Fruit fly (Drosophila melanogaster) Kc167 (cell line): ENCODE results near the gene Art3.

Experiments
- Myc ChIP-seq: fragments of >200 bp; optimal IDR thresholded peaks from 2 replicates; lab custom pipeline; 2017; ENCODE audit warnings: missing external identifiers
- Sin3A ChIP-seq: fragments of >200 bp; optimal IDR thresholded peaks from 2 replicates; lab custom pipeline; 2018; ENCODE audit warnings: missing external identifiers
- h ChIP-seq: fragments of >200 bp; optimal IDR thresholded peaks from 3 replicates; lab custom pipeline; 2018; ENCODE audit warnings: missing external identifiers
- insv ChIP-seq: fragments of >200 bp; optimal IDR thresholded peaks from 3 replicates; lab custom pipeline; 2018; ENCODE audit warnings: missing external identifiers
- psq ChIP-seq: fragments of >200 bp; optimal IDR thresholded peaks from 2 replicates; lab custom pipeline; 2017; ENCODE audit warnings: missing external identifiers
- ttk ChIP-seq: sonication (Bioruptor generic); optimal IDR thresholded peaks from 2 replicates; lab custom pipeline; 2017; ENCODE audit warnings: missing external identifiers

Gene Art3

DNA sequence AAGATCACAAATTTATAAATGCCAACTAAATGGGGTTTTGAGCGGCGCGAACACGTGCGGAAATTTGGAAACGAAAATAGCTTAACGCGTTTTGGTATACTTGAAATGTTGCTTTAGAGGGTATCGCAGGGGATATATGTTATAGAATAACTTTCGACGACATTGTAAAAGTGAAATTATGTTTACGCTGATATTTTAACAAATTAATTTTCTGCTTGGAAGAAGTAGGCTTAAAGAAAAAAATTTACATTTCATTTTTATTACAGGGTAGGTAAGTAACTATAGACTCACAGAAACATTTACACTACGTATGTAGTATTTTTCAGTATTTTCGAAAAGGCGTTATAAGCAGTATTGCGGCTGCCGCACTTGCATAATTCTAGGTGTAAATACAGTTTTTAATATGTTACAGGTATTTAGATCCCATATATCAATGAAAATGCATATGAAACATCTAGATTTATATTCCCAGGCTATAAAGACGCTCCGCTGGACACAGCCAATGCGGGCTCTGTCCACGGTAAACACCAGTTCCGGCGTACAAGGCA is at the start of gene Art3, which contains the start of gene mRpS10:
Gene Art3, minus strand, starts transcription at position 80 of the 548 bp plus-strand sequence.
Gene mRpS10, plus strand, starts transcription at position 337 of the 548 bp plus-strand sequence.
- TF ChIP-seq Myc (no peak), ttk (lab: Kevin White, UChicago) (no peak), psq (no peak), Sin3A (no peak), h (lab: Kevin White, UChicago) (no peak), insv (no peak)

DNA sequence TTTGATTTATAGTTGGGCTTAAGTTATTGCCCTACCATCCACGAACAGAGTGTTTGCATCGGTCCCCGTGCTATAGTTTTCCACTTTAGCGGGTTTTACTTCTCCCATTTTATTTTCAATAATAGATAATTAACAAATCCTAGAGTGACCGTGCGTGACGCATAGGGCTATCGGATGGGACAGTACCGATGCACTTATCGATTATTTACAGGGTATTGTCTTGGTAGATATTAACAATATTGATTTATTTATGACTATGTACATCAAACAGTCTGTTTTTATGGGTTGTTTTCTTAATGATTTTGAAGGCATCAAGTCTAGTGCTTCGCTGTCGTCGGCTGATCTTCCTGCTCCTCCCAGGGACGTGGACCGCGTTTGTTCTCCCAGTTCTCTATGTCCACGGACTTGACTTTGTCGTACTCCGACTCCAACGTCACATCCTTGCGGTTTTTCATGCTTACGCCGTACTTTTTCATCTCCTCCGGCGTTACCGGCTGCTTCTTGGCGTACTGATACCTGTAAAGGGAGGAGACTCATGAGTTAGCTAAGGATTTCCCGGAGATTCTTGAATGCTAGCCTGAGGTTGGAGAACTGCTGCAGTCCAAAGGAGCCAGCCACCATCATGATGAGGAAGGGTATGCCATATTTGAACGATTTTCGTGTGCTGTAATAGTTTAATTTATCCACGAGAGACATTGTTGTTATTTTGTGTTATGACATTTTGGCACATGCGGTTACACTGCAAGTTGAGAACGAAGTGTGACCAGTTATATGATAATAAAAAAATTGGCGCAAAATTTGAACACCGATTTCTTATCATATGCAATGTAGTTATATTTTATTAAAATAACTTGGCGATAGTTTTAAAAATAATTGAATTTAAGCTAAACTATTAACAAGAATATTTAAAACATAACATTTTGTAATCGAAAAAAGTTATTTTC is 49.0 kb upstream of the Art3 start, which contains the start of the genes MRG15 and Tm1:
Gene MRG15, minus strand, starts transcription at position 184 of the 944 bp plus-strand sequence.
Gene Tm1, plus strand, starts transcription at position 295 of the 944 bp plus-strand sequence.
- TF ChIP-seq insv (no peak), h (lab: Kevin White, UChicago) (no peak), psq (no peak), Myc (no peak), ttk (lab: Kevin White, UChicago) (no peak), Sin3A (no peak)

- TF ChIP-seq Sin3A: no peak
- TF ChIP-seq psq: no peak
- TF ChIP-seq insv: no peak
- TF ChIP-seq ttk (lab: Kevin White, UChicago): no peak
- no peak for TF ChIP-seq Myc
- no peak for TF ChIP-seq h (lab: Kevin White, UChicago)
Observed at dm6 chr3R:15275158-15275623, 46.0 kb upstream of the Art3 start, which contains the start of the genes Cp190 and CG4338. TSS of gene Cp190 (minus strand) at chr3R:15275241. TSS of gene CG4338 (plus strand) at chr3R:15275522.

DNA sequence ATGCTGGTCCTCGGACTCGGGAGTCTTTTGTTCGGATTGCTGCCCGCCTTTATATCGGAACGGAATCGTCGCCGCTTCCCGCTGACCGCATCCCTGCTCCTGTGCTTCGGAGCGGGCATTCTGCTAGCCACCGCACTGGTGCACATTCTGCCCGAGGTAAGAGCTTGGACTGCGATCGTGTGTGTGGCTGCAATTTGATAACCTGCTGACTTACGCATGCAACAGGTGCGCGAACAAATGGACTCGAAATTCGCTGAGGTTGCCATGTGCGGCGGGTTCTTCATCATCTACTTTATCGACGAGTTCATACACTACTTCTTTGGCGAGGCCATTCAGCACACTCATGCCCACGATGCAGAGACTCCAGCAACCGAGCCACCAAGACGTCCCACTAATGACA is 39.6 kb upstream of the Art3 start:
- TF ChIP-seq psq: no peak
- no peak for TF ChIP-seq insv
- TF ChIP-seq h (lab: Kevin White, UChicago): no peak
- TF ChIP-seq Sin3A: no peak
- no peak for TF ChIP-seq ttk (lab: Kevin White, UChicago)
- no peak for TF ChIP-seq Myc

DNA sequence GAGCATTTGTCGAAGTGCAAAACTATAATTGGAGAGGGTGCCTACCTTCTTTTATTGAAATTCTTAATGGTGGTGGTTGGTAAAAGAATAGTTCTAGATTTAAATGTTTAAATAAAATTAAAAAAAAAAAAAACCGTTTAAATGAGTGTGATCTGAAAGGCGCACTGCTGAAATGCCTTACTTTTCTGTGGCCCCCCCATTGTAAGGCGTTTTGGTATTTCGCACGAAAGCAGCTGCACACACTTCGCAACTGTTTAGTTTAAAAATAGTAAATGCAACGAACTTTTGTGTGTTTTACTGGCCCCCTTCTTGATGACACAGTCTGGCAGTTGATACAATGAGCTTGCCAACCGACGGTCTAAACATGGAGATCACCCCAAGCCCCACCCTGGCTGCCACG is 39.2 kb upstream of the Art3 start, which contains the start of the genes CG14864 and Zip88E:
Gene CG14864, minus strand, starts transcription at position 113 of the 400 bp plus-strand sequence.
Gene Zip88E, plus strand, starts transcription at position 237 of the 400 bp plus-strand sequence.
- TF ChIP-seq Sin3A: no peak
- TF ChIP-seq insv: no peak
- TF ChIP-seq Myc: no peak
- TF ChIP-seq ttk (lab: Kevin White, UChicago): no peak
- no peak for TF ChIP-seq psq
- TF ChIP-seq h (lab: Kevin White, UChicago): no peak

DNA sequence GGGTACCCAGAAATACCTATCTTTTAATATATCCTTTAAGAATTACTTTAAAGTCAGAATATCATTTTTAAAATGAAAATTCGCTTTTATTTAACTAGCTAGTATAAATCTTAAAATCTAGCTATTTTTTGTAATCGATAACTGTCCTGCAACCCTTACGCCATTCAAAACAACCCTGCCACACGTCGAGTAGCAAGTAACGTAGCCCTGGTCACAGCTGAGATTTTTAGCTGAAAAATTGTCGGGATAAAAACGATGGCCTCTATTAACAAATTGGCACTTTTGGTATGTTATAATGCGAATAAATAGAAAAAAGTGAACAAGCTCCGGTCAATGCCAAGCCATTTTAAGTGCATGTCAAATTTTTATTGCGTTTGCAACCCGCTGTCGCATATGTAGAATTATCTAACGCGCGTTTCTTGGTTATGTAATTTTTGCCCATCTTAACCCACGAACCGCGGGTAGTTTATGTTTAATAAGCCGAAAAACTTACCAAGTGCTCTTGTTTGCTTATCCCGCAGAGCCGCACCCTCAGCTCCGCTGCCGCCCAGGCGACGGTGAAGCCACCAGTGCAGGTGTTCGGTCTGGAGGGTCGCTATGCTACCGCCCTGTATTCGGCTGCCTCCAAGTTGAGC is 36.3 kb upstream of the Art3 start, which contains the start of gene ATPsynO:
Gene ATPsynO, plus strand, starts transcription at position 186 of the 635 bp plus-strand sequence.
- TF ChIP-seq insv: no peak
- TF ChIP-seq psq: no peak
- no peak for TF ChIP-seq Myc
- TF ChIP-seq h (lab: Kevin White, UChicago): no peak
- no peak for TF ChIP-seq Sin3A
- TF ChIP-seq ttk (lab: Kevin White, UChicago): no peak

DNA sequence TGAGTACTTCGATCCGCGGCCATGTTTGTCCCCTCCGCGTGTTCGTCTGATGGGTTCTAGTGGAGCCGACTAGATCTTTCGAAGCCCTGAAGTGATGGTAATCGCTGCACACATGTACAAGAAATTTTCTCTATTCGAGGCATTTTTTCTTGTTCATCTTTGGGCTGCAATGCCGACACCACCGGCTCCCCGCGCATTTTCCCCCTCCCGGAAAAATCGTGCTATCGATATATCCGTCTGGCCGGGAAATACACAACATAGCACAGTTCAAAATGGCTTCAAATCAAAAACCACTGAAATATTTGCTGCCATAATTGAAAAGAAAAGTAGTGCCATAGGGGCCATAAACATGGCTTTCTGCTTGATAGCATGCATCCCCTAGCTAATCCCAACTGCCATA is 34.7 kb upstream of the Art3 start:
- TF ChIP-seq ttk (lab: Kevin White, UChicago) (no peak), Myc (no peak), psq (no peak), Sin3A (no peak), insv (no peak), h (lab: Kevin White, UChicago) (no peak)

- TF ChIP-seq Myc (no peak), ttk (lab: Kevin White, UChicago) (no peak), h (lab: Kevin White, UChicago) (no peak), Sin3A (no peak), psq (no peak), insv (no peak)
Observed at dm6 chr3R:15262710-15263672, 33.8 kb upstream of the Art3 start, which contains the start of the genes eIF2gamma and Set. TSS of gene eIF2gamma (minus strand) at chr3R:15263458. TSS of gene Set (plus strand) at chr3R:15263552.

- TF ChIP-seq ttk (lab: Kevin White, UChicago) (no peak), Sin3A (no peak), psq (no peak), Myc (no peak), h (lab: Kevin White, UChicago) (no peak), insv (no peak)
Observed at dm6 chr3R:15250454-15250853, 21.2 kb upstream of the Art3 start.

DNA sequence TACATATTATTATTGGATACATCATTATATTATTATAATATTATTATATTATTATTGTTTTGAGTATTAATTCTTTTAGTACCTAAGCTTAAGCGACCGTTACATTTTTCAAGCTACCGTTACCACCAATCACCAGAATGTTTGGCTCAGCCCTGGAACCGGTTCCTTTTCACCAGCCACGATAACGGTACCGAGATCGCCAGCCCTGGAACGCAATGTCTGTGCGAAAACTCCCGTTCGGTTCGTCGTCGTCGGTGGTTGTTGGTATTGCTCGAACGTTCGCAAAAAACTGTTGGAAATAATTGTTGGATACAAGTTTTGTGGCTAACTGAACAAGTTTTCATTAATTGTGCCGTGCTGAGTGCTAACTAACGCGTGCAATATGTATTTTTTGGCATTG is 20.5 kb upstream of the Art3 start, which contains the start of gene CG42404:
Gene CG42404, plus strand, starts transcription at position 360 of the 400 bp plus-strand sequence.
- TF ChIP-seq Myc (no peak), ttk (lab: Kevin White, UChicago) (no peak), insv (no peak), h (lab: Kevin White, UChicago) (no peak), Sin3A (no peak), psq (no peak)

dm6 chr3R:15249037-15249436 is 19.8 kb upstream of the Art3 start, which contains the start of gene Amt:
TSS of gene Amt (minus strand) at chr3R:15249137.
- no peak for TF ChIP-seq psq
- no peak for TF ChIP-seq Myc
- no peak for TF ChIP-seq ttk (lab: Kevin White, UChicago)
- no peak for TF ChIP-seq Sin3A
